Fruit fly (Drosophila melanogaster): ENCODE data around the gene Jon25Biii.
A peak's percentile ranks its signal among the peaks of the same experiment; 100 is the strongest.

The Jon25Biii gene

DNA sequence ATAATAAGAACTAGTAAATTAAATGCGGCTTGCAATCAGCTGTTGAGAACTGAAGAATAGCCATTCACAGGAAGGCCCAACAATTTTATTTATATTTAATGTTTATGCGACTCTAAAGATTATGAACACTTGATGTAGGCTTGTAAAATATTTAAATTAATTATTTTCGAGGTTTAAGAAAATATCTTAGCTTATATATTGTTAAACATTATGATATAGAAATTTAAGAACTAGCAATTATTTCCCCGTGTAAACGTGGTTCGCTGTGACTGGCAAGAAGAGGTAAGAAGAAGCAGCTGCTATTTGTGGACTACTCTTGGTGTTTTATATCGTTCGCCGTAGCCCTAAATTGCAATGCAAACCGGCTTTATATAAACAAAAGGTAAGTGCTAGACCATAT, 5.3 kb downstream of the Jon25Biii start, which contains the start of the genes mRpL24 and betaggt-I (continued):
- TF ChIP-seq Sox102F (GFP tag; optimal IDR thresholded peaks at IDR 0.05) (peak; percentile 98), danr (GFP tag; IDR thresholded peaks at IDR 0.05) (peak; percentile 90), pb (GFP tag; optimal IDR thresholded peaks at IDR 0.05) (no peak), CG4404 (GFP tag; IDR thresholded peaks at IDR 0.05) (peak; percentile 85), CG13424 (tag; optimal IDR thresholded peaks at IDR 0.05) (peak; percentile 98), z (GFP tag; IDR thresholded peaks at IDR 0.05) (peak; percentile 65; the same call in 2 of the 3 replicates), shn (GFP tag; optimal IDR thresholded peaks at IDR 0.05) (peak; percentile 61), corto (GFP tag; optimal IDR thresholded peaks at IDR 0.05) (peak; percentile 89), ham (GFP tag; IDR thresholded peaks at IDR 0.05) (peak; percentile 88), CG6813 (GFP tag; optimal IDR thresholded peaks at IDR 0.05) (peak; percentile 86), CG12236 (GFP tag; optimal IDR thresholded peaks at IDR 0.05) (peak; percentile 50), MBD-R2 (GFP tag; IDR thresholded peaks at IDR 0.05) (peak; percentile 99), dmrt99B (tag; optimal IDR thresholded peaks at IDR 0.05) (peak; percentile 95), PHDP (tag; optimal IDR thresholded peaks at IDR 0.05) (peak; percentile 98), pita (GFP tag; optimal IDR thresholded peaks at IDR 0.05) (no peak), klu (GFP tag; IDR thresholded peaks at IDR 0.05) (peak; percentile 90), CG11504 (tag; optimal IDR thresholded peaks at IDR 0.05) (peak; percentile 95), CG18764 (GFP tag; optimal IDR thresholded peaks at IDR 0.05) (peak; percentile 93), sc (optimal IDR thresholded peaks at IDR 0.05) (no peak), sc (GFP tag; optimal IDR thresholded peaks at IDR 0.05) (peak; percentile 83), Nf-YB (GFP tag; optimal IDR thresholded peaks at IDR 0.05) (peak; percentile 86), h (optimal IDR thresholded peaks at IDR 0.05) (no peak), CG17361 (GFP tag; IDR thresholded peaks at IDR 0.05) (peak; percentile 98), tgo (GFP tag; IDR thresholded peaks at IDR 0.05) (peak; percentile 97), dati (GFP tag; IDR thresholded peaks at IDR 0.05) (peak; percentile 79), Mad (GFP tag; optimal IDR thresholded peaks at IDR 0.05) (peak; percentile 90), Scr (GFP tag; IDR thresholded peaks at IDR 0.05; ENCODE audit: partially characterized antibody) (no peak; the same call in 1 of the 2 replicates), CG11085 (GFP tag; IDR thresholded peaks at IDR 0.05) (peak; percentile 96), Antp (GFP tag; optimal IDR thresholded peaks at IDR 0.05) (peak; percentile 47), Sry-δ (GFP tag; optimal IDR thresholded peaks at IDR 0.05) (peak; percentile 33), CG1233 (GFP tag; optimal IDR thresholded peaks at IDR 0.05) (peak; percentile 95), eve (GFP tag; optimal IDR thresholded peaks at IDR 0.05) (no peak), nom (GFP tag; optimal IDR thresholded peaks at IDR 0.05) (peak; percentile 88), pzg (GFP tag; optimal IDR thresholded peaks at IDR 0.05) (peak; percentile 54), CG14050 (GFP tag; IDR thresholded peaks at IDR 0.05) (peak; percentile 94), CG4617 (GFP tag; optimal IDR thresholded peaks at IDR 0.05; ENCODE audit: borderline replicate concordance) (peak; percentile 97), dpn (GFP tag; optimal IDR thresholded peaks at IDR 0.05) (peak; percentile 50 to 95), Aef1 (GFP tag; IDR thresholded peaks at IDR 0.05) (peak; percentile 94), CG4820 (GFP tag; optimal IDR thresholded peaks at IDR 0.05) (peak; percentile 100), otp (GFP tag; IDR thresholded peaks at IDR 0.05) (peak; percentile 95), zfh1 (GFP tag; IDR thresholded peaks at IDR 0.05) (peak; percentile 98), Trl (optimal IDR thresholded peaks at IDR 0.05) (no peak), Trl (GFP tag; optimal IDR thresholded peaks at IDR 0.05) (peak; percentile 74), CG4707 (GFP tag; optimal IDR thresholded peaks at IDR 0.05) (peak; percentile 83), zf30C (GFP tag; optimal IDR thresholded peaks at IDR 0.05) (peak; percentile 12), nerfin-2 (GFP tag; IDR thresholded peaks at IDR 0.05; ENCODE audit: partially characterized antibody) (no peak), Doc2 (GFP tag; IDR thresholded peaks at IDR 0.05) (peak; percentile 84), ro (GFP tag; IDR thresholded peaks at IDR 0.05) (peak; percentile 76), CG10274 (GFP tag; optimal IDR thresholded peaks at IDR 0.05) (peak; percentile 71), Rfx (GFP tag; IDR thresholded peaks at IDR 0.05) (peak; percentile 98), CG4360 (GFP tag; IDR thresholded peaks at IDR 0.05) (peak; percentile 76), Dip3 (GFP tag; optimal IDR thresholded peaks at IDR 0.05) (peak; percentile 89), TFAM (GFP tag; optimal IDR thresholded peaks at IDR 0.05) (peak; percentile 53)
